Worm (Caenorhabditis elegans): ENCODE measurements around the gene Y110A2AL.4.

DNA sequence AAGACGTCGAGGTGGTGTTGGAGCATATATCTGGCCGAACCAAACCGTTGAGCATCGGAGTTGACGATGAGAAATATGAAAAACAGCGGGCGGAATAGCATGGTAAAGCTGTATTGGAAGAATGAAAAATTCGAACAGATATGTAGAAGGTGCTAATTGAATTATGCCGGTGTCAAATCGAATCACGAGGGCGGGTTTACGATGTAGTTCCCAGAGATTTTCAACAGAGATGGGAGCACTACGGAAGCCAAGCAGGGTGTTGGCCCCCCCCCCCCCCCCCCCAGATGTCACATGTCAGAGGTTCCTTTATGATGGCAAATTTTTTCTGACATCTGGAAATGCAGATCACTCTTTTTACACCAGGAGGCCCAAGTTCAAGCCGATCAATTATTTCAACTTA lies 4.0 kb downstream of the Y110A2AL.4 start, which contains the start of gene Y110A2AL.7:
- TF ChIP-seq ama-1 (optimal IDR thresholded peaks at IDR 0.05) (no peak), ama-1 (GFP tag; optimal IDR thresholded peaks at IDR 0.05) (no peak), nhr-179 (tag; optimal IDR thresholded peaks at IDR 0.05) (no peak), ceh-27 (GFP tag; optimal IDR thresholded peaks at IDR 0.05) (no peak), madf-6 (GFP tag; IDR thresholded peaks at IDR 0.05) (no peak)

Measured in whole organism, young adult.